Fruit fly (Drosophila melanogaster) ovary, adult (tissue): Measurements from ENCODE around the gene Cpr97Eb.

ENCODE experiments used
- CG17801 ChIP-seq: fragments of 200-800 bp; optimal IDR thresholded peaks from 2 replicates; lab custom pipeline; 2019; ENCODE audit warnings: missing biosample characterization, mild to moderate bottlenecking, missing genetic modification characterization, moderate library complexity; ENCODE audit not compliant: partially characterized antibody

Cpr97Eb gene

dm6 chr3R:27091106-27091505 is at the start of gene Cpr97Eb:
Cpr97Eb (minus strand) TSS chr3R:27091130.
- TF ChIP-seq CG17801 (GFP tag; lab: Kevin White, UChicago) = no peak

dm6 chr3R:27139963-27140362 is 49.0 kb upstream of the Cpr97Eb start:
- no peak for TF ChIP-seq CG17801 (GFP tag; lab: Kevin White, UChicago)

dm6 chr3R:27138700-27139099 is 47.8 kb upstream of the Cpr97Eb start:
- TF ChIP-seq CG17801 (GFP tag; lab: Kevin White, UChicago) = peak; percentile 9

dm6 chr3R:27137914-27138323 is 47.0 kb upstream of the Cpr97Eb start:
- TF ChIP-seq CG17801 (GFP tag; lab: Kevin White, UChicago) = no peak

- TF ChIP-seq CG17801 (GFP tag; lab: Kevin White, UChicago) = no peak
Observed at dm6 chr3R:27135692-27136641, 45.0 kb upstream of the Cpr97Eb start.

dm6 chr3R:27134728-27135361 is 43.9 kb upstream of the Cpr97Eb start:
- TF ChIP-seq CG17801 (GFP tag; lab: Kevin White, UChicago) = no peak

- no peak for TF ChIP-seq CG17801 (GFP tag; lab: Kevin White, UChicago)
Observed at dm6 chr3R:27133992-27134391, 43.1 kb upstream of the Cpr97Eb start.

- no peak for TF ChIP-seq CG17801 (GFP tag; lab: Kevin White, UChicago)
Observed at dm6 chr3R:27131408-27131807, 40.5 kb upstream of the Cpr97Eb start.

dm6 chr3R:27130551-27131161 is 39.7 kb upstream of the Cpr97Eb start:
- no peak for TF ChIP-seq CG17801 (GFP tag; lab: Kevin White, UChicago)

- TF ChIP-seq CG17801 (GFP tag; lab: Kevin White, UChicago) = peak; percentile 73
Observed at dm6 chr3R:27129580-27130385, 38.9 kb upstream of the Cpr97Eb start.

- no peak for TF ChIP-seq CG17801 (GFP tag; lab: Kevin White, UChicago)
Observed at dm6 chr3R:27128723-27129122, 37.8 kb upstream of the Cpr97Eb start.

dm6 chr3R:27124588-27124987 is 33.7 kb upstream of the Cpr97Eb start, which contains the start of gene CG6059:
CG6059 (minus strand) TSS chr3R:27124688.
- no peak for TF ChIP-seq CG17801 (GFP tag; lab: Kevin White, UChicago)

- TF ChIP-seq CG17801 (GFP tag; lab: Kevin White, UChicago) = no peak
Observed at dm6 chr3R:27118346-27118745, 27.4 kb upstream of the Cpr97Eb start, which contains the start of gene CG5882. CG5882 (plus strand) TSS chr3R:27118646.

dm6 chr3R:27116465-27117092 is 25.6 kb upstream of the Cpr97Eb start, which contains the start of the genes CG6066 and CG5880:
CG6066 (minus strand) TSS chr3R:27116707.
CG5880 (plus strand) TSS chr3R:27116745.
- TF ChIP-seq CG17801 (GFP tag; lab: Kevin White, UChicago) = no peak
